Fruit fly (Drosophila melanogaster) whole organism, adult: ENCODE data around the gene Eogt.
A peak's percentile ranks its signal among the peaks of the same experiment; 100 is the strongest.

ENCODE experiments used
- CG5204 ChIP-seq: fragments of 200-800 bp; sonication (Bioruptor generic); optimal IDR thresholded peaks from 2 replicates; lab custom pipeline; 2016; ENCODE audit warnings: missing biosample characterization, missing genetic modification characterization
- Crg-1 ChIP-seq: fragments of 200-800 bp; sonication (Bioruptor generic); optimal IDR thresholded peaks from 2 replicates; lab custom pipeline; 2016; ENCODE audit warnings: missing biosample characterization, missing genetic modification characterization
- Mnt ChIP-seq: fragments of 200-800 bp; sonication (Bioruptor generic); optimal IDR thresholded peaks from 2 replicates; lab custom pipeline; 2016; ENCODE audit warnings: missing biosample characterization, mild to moderate bottlenecking, missing genetic modification characterization
- bab1 ChIP-seq: fragments of 200-800 bp; sonication (Bioruptor generic); optimal IDR thresholded peaks from 3 replicates; lab custom pipeline; 2019; ENCODE audit warnings: missing biosample characterization, mild to moderate bottlenecking, missing genetic modification characterization, moderate library complexity
- kay ChIP-seq: fragments of 200-800 bp; sonication (Bioruptor generic); peaks from one replicate; lab custom pipeline; 2016; ENCODE audit warnings: missing biosample characterization, missing genetic modification characterization, borderline replicate concordance
- pad ChIP-seq: fragments of 200-800 bp; sonication (Bioruptor generic); optimal IDR thresholded peaks from 3 replicates; lab custom pipeline; 2017; ENCODE audit warnings: missing biosample characterization, missing genetic modification characterization, mild to moderate bottlenecking, moderate library complexity, missing genetic modification reagents
- toe ChIP-seq: fragments of 200-800 bp; sonication (Bioruptor generic); optimal IDR thresholded peaks from 2 replicates; lab custom pipeline; 2016; ENCODE audit warnings: missing biosample characterization, missing genetic modification characterization

DNA sequence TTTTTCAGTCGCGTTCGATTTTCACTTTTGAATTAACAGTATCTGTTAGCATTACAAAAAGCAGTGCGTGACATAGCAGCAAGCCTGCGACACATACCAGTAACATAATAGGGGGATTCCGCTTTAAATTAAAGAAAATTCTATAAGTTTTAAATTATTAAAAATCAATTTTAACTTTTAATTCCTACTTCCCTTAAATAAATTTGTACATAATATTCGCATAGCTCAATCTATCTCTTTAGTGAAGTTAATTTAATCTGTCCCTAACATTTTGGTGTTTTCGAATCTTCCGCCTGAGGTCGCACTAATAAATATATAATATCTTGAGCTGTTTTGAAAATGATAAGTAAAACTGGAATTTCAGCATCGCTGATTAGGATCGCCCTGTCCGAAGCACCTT is 39.6 kb downstream of the Eogt start, which contains the start of gene CG9886:
- TF ChIP-seq CG5204 = peak; percentile 45
- no peak for TF ChIP-seq pad (GFP tag; lab: Kevin White, UChicago)
- TF ChIP-seq Mnt (GFP tag; lab: Kevin White, UChicago) = no peak
- TF ChIP-seq toe (GFP tag; lab: Kevin White, UChicago) = no peak
- TF ChIP-seq Crg-1 (GFP tag; lab: Kevin White, UChicago) = no peak
- TF ChIP-seq kay (GFP tag; lab: Kevin White, UChicago) = peak; percentile 46
- peak; percentile 68 for TF ChIP-seq bab1 (GFP tag; lab: Kevin White, UChicago)
